Worm (Caenorhabditis elegans) whole organism, early embryonic: ENCODE results near the gene Y66D12A.13.

Experiments used
- aly-1 ChIP-seq: sonication (generic microtip); optimal IDR thresholded peaks from 2 replicates; lab custom pipeline; 2016; ENCODE audit warnings: missing genetic modification characterization, missing compliant biosample characterization
- ama-1 ChIP-seq: fragments of 150-350 bp; optimal IDR thresholded peaks from 2 replicates; lab custom pipeline; 2014
- flt-1 ChIP-seq: fragments of 200-800 bp; sonication (Bioruptor generic); IDR thresholded peaks from 2 replicates; pipeline ENCODE4 v1.3.6; 2022; ENCODE audit warnings: missing genetic modification characterization, missing compliant biosample characterization
- hmbx-1 ChIP-seq: sonication (generic microtip); optimal IDR thresholded peaks from 2 replicates; lab custom pipeline; 2016; ENCODE audit warnings: mild to moderate bottlenecking, missing genetic modification characterization, missing compliant biosample characterization
- hmg-4 ChIP-seq: fragments of 200-800 bp; sonication (Bioruptor generic); optimal IDR thresholded peaks from 2 replicates; lab custom pipeline; 2018; ENCODE audit warnings: mild to moderate bottlenecking, missing genetic modification characterization, missing compliant biosample characterization
- hnd-1 ChIP-seq: sonication (generic microtip); optimal IDR thresholded peaks from 2 replicates; lab custom pipeline; 2016; ENCODE audit warnings: missing genetic modification characterization, missing compliant biosample characterization
- sea-1 ChIP-seq: fragments of 200-800 bp; sonication (Bioruptor generic); conservative IDR thresholded peaks from 2 replicates; pipeline ENCODE4 v1.3.6; 2022; ENCODE audit warnings: missing genetic modification characterization, missing compliant biosample characterization
- tbx-11 ChIP-seq: fragments of 200-800 bp; sonication (Bioruptor generic); IDR thresholded peaks from 2 replicates; pipeline ENCODE4 v1.3.6; 2022; ENCODE audit warnings: missing genetic modification characterization, missing compliant biosample characterization
- tbx-37 ChIP-seq: fragments of 200-800 bp; sonication (Bioruptor generic); conservative IDR thresholded peaks from 2 replicates; pipeline ENCODE4 v1.3.6; 2022; ENCODE audit warnings: missing genetic modification reagents, missing genetic modification characterization, missing compliant biosample characterization

DNA sequence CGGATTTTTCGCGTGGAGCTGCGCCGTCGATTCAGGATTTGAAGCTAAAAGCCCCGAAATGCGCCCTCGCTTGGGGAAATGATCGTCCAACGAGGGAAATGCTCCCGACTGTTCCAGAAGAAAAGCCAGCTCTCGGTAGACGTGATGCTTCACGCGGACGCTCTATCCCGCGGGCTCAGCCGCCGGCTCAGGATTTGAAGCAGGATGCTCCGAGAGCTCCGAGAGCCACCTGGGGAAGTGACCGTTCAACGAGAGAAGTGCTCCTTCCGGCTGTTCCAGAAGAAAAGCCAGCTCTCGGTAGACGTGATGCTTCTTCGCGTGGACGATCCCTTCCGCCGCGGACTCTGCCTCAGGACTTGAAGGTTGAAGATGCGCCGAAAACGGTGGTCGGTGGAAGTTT is 37.3 kb upstream of the Y66D12A.13 start:
- TF ChIP-seq hmbx-1: no peak
- no peak for TF ChIP-seq ama-1 (lab: Kevin White, UChicago)
- no peak for TF ChIP-seq aly-1
- no peak for TF ChIP-seq tbx-11 (GFP tag; lab: Robert Waterston, UW)
- TF ChIP-seq sea-1 (GFP tag; lab: Robert Waterston, UW): no peak
- TF ChIP-seq hmg-4 (GFP tag; lab: Kevin White, UChicago): no peak
- TF ChIP-seq tbx-37 (GFP tag; lab: Robert Waterston, UW): no peak
- TF ChIP-seq hnd-1: no peak
- TF ChIP-seq flt-1 (GFP tag; lab: Robert Waterston, UW): no peak
